Worm (Caenorhabditis elegans) whole organism, mixed stage, embryonic: ENCODE data around the gene C02F5.12.

Experiments used
- mep-1 ChIP-seq: fragments of 150-350 bp; optimal IDR thresholded peaks from 2 replicates; lab custom pipeline; 2017; ENCODE audit warnings: missing biosample characterization, missing genetic modification reagents, missing genetic modification characterization, inconsistent platforms
- tbx-8 ChIP-seq: fragments of 200-800 bp; sonication (Bioruptor generic); optimal IDR thresholded peaks from 2 replicates; lab custom pipeline; 2018; ENCODE audit warnings: mild to moderate bottlenecking, missing genetic modification characterization, moderate library complexity, missing compliant biosample characterization

DNA sequence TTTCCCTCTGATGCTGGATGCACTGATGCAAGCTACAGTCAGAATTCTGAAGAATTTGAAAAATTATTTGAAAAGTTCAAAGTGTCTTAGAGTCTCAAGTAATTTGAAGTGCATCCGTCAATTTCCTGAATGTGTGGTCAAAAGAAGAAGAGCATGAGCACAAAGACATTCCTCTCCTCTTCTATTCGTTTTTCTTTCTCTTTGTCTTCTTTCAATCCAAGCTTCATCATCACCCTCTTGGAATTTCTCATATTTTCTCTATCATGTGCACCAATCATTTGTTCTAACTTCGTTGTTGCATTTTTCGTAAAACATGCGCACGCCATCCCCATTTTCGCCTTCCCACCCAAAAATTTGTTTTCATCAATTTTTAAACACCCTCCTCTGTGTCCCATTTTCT lies 43.2 kb upstream of the C02F5.12 start:
- TF ChIP-seq mep-1 (tag; lab: Kevin White, UChicago) = no peak
- no peak for TF ChIP-seq tbx-8 (GFP tag; lab: Kevin White, UChicago)
